Worm (Caenorhabditis elegans) whole organism, mixed stage, embryonic: Measurements from ENCODE around the gene K07C11.8.

Experiments
- M03D4.4 ChIP-seq: sonication (generic microtip); optimal IDR thresholded peaks from 2 replicates; lab custom pipeline; 2017; ENCODE audit warnings: mild to moderate bottlenecking, missing genetic modification characterization, missing compliant biosample characterization
- ceh-39 ChIP-seq: fragments of 150-350 bp; optimal IDR thresholded peaks from 2 replicates; lab custom pipeline; 2014; ENCODE audit warnings: missing biosample characterization, missing genetic modification characterization
- ceh-43 ChIP-seq: fragments of 200-800 bp; sonication (Bioruptor generic); optimal IDR thresholded peaks from 2 replicates; lab custom pipeline; 2018; ENCODE audit warnings: mild to moderate bottlenecking, missing genetic modification characterization, moderate library complexity, missing compliant biosample characterization
- ces-1 ChIP-seq: fragments of 150-350 bp; optimal IDR thresholded peaks from 2 replicates; lab custom pipeline; 2014; ENCODE audit warnings: missing biosample characterization, missing genetic modification reagents, missing genetic modification characterization
- elt-1 ChIP-seq: sonication (generic microtip); optimal IDR thresholded peaks from 2 replicates; lab custom pipeline; 2017; ENCODE audit warnings: missing genetic modification characterization, mild to moderate bottlenecking, missing compliant biosample characterization, antibody characterized with exemption, moderate library complexity, borderline replicate concordance; ENCODE audit not compliant: insufficient read depth
- flh-1 ChIP-seq: fragments of 200-800 bp; sonication (Bioruptor generic); optimal IDR thresholded peaks from 2 replicates; lab custom pipeline; 2018; ENCODE audit warnings: mild to moderate bottlenecking, missing genetic modification characterization, moderate library complexity, missing compliant biosample characterization
- ham-2 ChIP-seq: fragments of 200-800 bp; sonication (Bioruptor generic); optimal IDR thresholded peaks from 2 replicates; lab custom pipeline; 2018; ENCODE audit warnings: mild to moderate bottlenecking, missing genetic modification characterization, missing compliant biosample characterization
- hlh-1 ChIP-seq: fragments of 150-350 bp; optimal IDR thresholded peaks from 2 replicates; lab custom pipeline; 2014; ENCODE audit warnings: missing biosample characterization, missing genetic modification reagents, missing genetic modification characterization
- lin-13 ChIP-seq: fragments of 150-350 bp; optimal IDR thresholded peaks from 2 replicates; lab custom pipeline; 2014; ENCODE audit warnings: missing biosample characterization, missing genetic modification characterization
- lin-32 ChIP-seq: fragments of 200-800 bp; sonication (Bioruptor generic); optimal IDR thresholded peaks from 2 replicates; lab custom pipeline; 2018; ENCODE audit warnings: mild to moderate bottlenecking, missing genetic modification characterization, missing compliant biosample characterization
- mab-5 ChIP-seq: fragments of 150-350 bp; optimal IDR thresholded peaks from 2 replicates; lab custom pipeline; 2014; ENCODE audit warnings: missing biosample characterization, missing genetic modification characterization
- mep-1 ChIP-seq: fragments of 150-350 bp; optimal IDR thresholded peaks from 2 replicates; lab custom pipeline; 2017; ENCODE audit warnings: missing biosample characterization, missing genetic modification reagents, missing genetic modification characterization, inconsistent platforms
- mls-2 ChIP-seq: sonication (generic microtip); optimal IDR thresholded peaks from 2 replicates; lab custom pipeline; 2016; ENCODE audit warnings: mild to moderate bottlenecking, missing genetic modification characterization, moderate library complexity, missing compliant biosample characterization
- nhr-12 ChIP-seq: fragments of 150-350 bp; optimal IDR thresholded peaks from 2 replicates; lab custom pipeline; 2014; ENCODE audit warnings: missing biosample characterization, missing genetic modification characterization
- nhr-237 ChIP-seq: fragments of 150-350 bp; optimal IDR thresholded peaks from 2 replicates; lab custom pipeline; 2014; ENCODE audit warnings: missing biosample characterization, missing genetic modification characterization
- nhr-28 ChIP-seq: fragments of 150-350 bp; optimal IDR thresholded peaks from 2 replicates; lab custom pipeline; 2014; ENCODE audit warnings: missing biosample characterization, missing genetic modification characterization
- nhr-76 ChIP-seq: sonication (generic microtip); optimal IDR thresholded peaks from 2 replicates; lab custom pipeline; 2017; ENCODE audit warnings: missing biosample characterization, missing genetic modification characterization
- sem-2 ChIP-seq: fragments of 200-800 bp; sonication (Bioruptor generic); optimal IDR thresholded peaks from 2 replicates; lab custom pipeline; 2018; ENCODE audit warnings: mild to moderate bottlenecking, missing genetic modification characterization, missing compliant biosample characterization
- snpc-4 ChIP-seq: fragments of 150-350 bp; optimal IDR thresholded peaks from 2 replicates; lab custom pipeline; 2014; ENCODE audit warnings: missing biosample characterization, missing genetic modification characterization
- sptf-1 ChIP-seq: sonication (generic microtip); optimal IDR thresholded peaks from 2 replicates; lab custom pipeline; 2017; ENCODE audit warnings: mild to moderate bottlenecking, missing genetic modification characterization, moderate library complexity, missing compliant biosample characterization
- unc-120 ChIP-seq: sonication (generic microtip); optimal IDR thresholded peaks from 2 replicates; lab custom pipeline; 2017; ENCODE audit warnings: missing genetic modification characterization, missing compliant biosample characterization; ENCODE audit not compliant: poor library complexity, severe bottlenecking
- unc-39 ChIP-seq: fragments of 150-350 bp; optimal IDR thresholded peaks from 2 replicates; lab custom pipeline; 2014; ENCODE audit warnings: missing biosample characterization, missing genetic modification characterization

Gene K07C11.8

ce11 chrV:8171688-8172087, 46.0 kb downstream of the K07C11.8 start:
- TF ChIP-seq unc-39 (no peak), mep-1 (tag; lab: Kevin White, UChicago) (no peak), ces-1 (GFP tag; lab: Kevin White, UChicago) (no peak), unc-120 (tag; lab: Kevin White, UChicago) (no peak), ceh-43 (GFP tag; lab: Kevin White, UChicago) (no peak)

DNA sequence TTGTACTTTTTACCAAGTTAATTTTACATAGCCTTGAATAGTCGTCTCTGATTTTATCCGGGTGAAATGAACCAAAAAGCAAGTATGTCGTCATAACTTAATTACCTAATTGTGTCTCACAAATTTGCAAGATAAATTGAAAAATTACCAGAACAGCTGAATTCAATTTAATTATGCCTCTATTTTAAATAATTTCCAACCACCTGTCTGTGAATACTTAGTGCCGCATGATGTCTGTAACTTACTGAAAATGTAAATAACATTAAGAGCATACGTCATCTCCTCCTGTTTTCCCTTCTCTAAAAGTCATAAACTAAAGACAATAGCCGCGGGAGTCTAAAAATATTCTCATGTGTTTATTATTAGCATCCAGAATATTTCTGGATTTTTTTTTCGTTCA, 47.4 kb downstream of the K07C11.8 start:
- TF ChIP-seq nhr-28 (no peak), ceh-39 (no peak), ces-1 (GFP tag; lab: Kevin White, UChicago) (peak; percentile 56)

- no peak for TF ChIP-seq snpc-4 (tag; lab: Kevin White, UChicago)
- no peak for TF ChIP-seq mab-5 (tag; lab: Kevin White, UChicago)
- TF ChIP-seq flh-1 (GFP tag; lab: Kevin White, UChicago): no peak
- TF ChIP-seq ceh-39: no peak
- TF ChIP-seq hlh-1 (tag; lab: Kevin White, UChicago): no peak
- no peak for TF ChIP-seq nhr-12
- no peak for TF ChIP-seq mls-2 (tag; lab: Kevin White, UChicago)
- TF ChIP-seq lin-13 (tag; lab: Kevin White, UChicago): no peak
- no peak for TF ChIP-seq lin-32 (GFP tag; lab: Kevin White, UChicago)
- TF ChIP-seq nhr-76 (tag; lab: Kevin White, UChicago): no peak
- TF ChIP-seq nhr-28: no peak
- no peak for TF ChIP-seq sptf-1 (tag; lab: Kevin White, UChicago)
- TF ChIP-seq M03D4.4 (tag; lab: Kevin White, UChicago): no peak
- no peak for TF ChIP-seq ceh-43 (GFP tag; lab: Kevin White, UChicago)
- TF ChIP-seq sem-2 (GFP tag; lab: Kevin White, UChicago): no peak
- no peak for TF ChIP-seq unc-120 (tag; lab: Kevin White, UChicago)
- no peak for TF ChIP-seq elt-1 (tag; lab: Kevin White, UChicago)
- TF ChIP-seq mep-1 (tag; lab: Kevin White, UChicago): no peak
- no peak for TF ChIP-seq ham-2
- TF ChIP-seq, all 35 proteins: peak for 0
Measured at ce11 chrV:8169150-8169549, 48.5 kb downstream of the K07C11.8 start.

ce11 chrV:8168219-8168962, 49.3 kb downstream of the K07C11.8 start, which contains the start of gene F20D6.8:
Gene F20D6.8, minus strand, starts transcription at chrV:8168269.
- peak; percentile 32 for TF ChIP-seq ces-1 (GFP tag; lab: Kevin White, UChicago)
- no peak for TF ChIP-seq nhr-237 (tag; lab: Kevin White, UChicago)
- TF ChIP-seq, all 35 proteins: peak for 1
